Worm (Caenorhabditis elegans) whole organism, L3 larva: Measurements from ENCODE around the gene T24A6.7.

Experiments
- R02D3.7 ChIP-seq: fragments of 150-350 bp; optimal IDR thresholded peaks from 2 replicates; lab custom pipeline; 2014; ENCODE audit warnings: missing biosample characterization, missing genetic modification characterization
- elt-1 ChIP-seq: fragments of 150-350 bp; optimal IDR thresholded peaks from 2 replicates; lab custom pipeline; 2014; ENCODE audit warnings: missing biosample characterization, missing genetic modification characterization
- nhr-11 ChIP-seq: fragments of 150-350 bp; optimal IDR thresholded peaks from 2 replicates; lab custom pipeline; 2014; ENCODE audit warnings: missing biosample characterization, missing genetic modification characterization
- zag-1 ChIP-seq: fragments of 150-350 bp; optimal IDR thresholded peaks from 2 replicates; lab custom pipeline; 2014; ENCODE audit warnings: missing biosample characterization, missing genetic modification characterization

DNA sequence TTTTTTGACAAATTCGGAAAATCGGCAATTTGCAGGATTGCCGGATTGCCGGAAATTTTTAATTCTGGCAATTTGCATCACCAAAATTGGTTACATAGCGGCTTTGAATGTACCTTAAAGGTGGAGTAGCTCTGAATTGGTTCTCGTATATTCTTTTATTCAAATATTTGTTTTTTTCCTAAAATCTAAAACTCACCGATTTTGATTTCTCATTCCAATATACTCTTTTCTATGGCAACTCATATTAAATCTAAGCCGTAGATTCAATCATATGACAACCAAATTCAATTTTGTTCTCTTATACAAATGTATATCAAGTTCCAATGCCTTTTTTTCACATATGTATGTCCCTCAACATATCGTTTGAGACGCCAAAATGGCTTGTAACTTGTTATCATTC lies 24.5 kb downstream of the T24A6.7 start, which contains the start of gene sri-21:
- TF ChIP-seq zag-1 (tag; lab: Kevin White, UChicago) (no peak), R02D3.7 (tag; lab: Kevin White, UChicago) (no peak), elt-1 (tag; lab: Kevin White, UChicago) (no peak), nhr-11 (tag; lab: Kevin White, UChicago) (no peak)
